Fruit fly (Drosophila melanogaster): Measurements from ENCODE around the gene Brr2.

Gene Brr2

DNA sequence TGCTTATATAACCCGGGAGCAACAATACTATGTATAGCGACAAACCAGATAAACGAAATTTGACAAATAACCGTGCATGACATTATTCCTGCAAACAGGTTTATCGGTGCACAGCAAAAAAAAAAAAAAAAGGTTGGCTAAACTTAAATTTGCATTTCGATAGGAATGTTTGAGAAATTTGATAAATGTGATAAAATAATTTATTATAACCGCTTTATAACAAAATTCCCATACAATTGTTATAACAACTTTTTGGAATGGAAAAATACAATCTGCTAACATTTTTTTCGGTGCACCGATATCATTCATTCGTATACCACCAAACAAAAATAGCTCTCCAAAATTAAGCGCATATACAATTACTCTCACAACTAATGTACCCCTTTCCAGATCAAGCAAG is 9.9 kb upstream of the Brr2 start (continued):
- TF ChIP-seq Dek (tag; optimal IDR thresholded peaks at IDR 0.05): no peak
- TF ChIP-seq TFAM (GFP tag; optimal IDR thresholded peaks at IDR 0.05): no peak
- peak; percentile 45; the same call in 1 of the 2 replicates for TF ChIP-seq CG4404 (GFP tag; IDR thresholded peaks at IDR 0.05)
- peak; percentile 71 for TF ChIP-seq CG17359 (tag; optimal IDR thresholded peaks at IDR 0.05)
- no peak for TF ChIP-seq lola (GFP tag; optimal IDR thresholded peaks at IDR 0.05)
- peak; percentile 63 for TF ChIP-seq CG2120 (GFP tag; optimal IDR thresholded peaks at IDR 0.05)
- TF ChIP-seq CG15011 (GFP tag; optimal IDR thresholded peaks at IDR 0.05): no peak
- TF ChIP-seq dm (GFP tag; optimal IDR thresholded peaks at IDR 0.05): no peak
- TF ChIP-seq Tbp (GFP tag; optimal IDR thresholded peaks at IDR 0.05): no peak
- TF ChIP-seq NK7.1 (GFP tag; optimal IDR thresholded peaks at IDR 0.05): peak; percentile 8
- TF ChIP-seq fd64A (GFP tag; optimal IDR thresholded peaks at IDR 0.05): no peak
- TF ChIP-seq CG3281 (GFP tag; optimal IDR thresholded peaks at IDR 0.05): peak; percentile 35
- peak; percentile 74 for TF ChIP-seq lab (GFP tag; optimal IDR thresholded peaks at IDR 0.05)
- peak; percentile 82 for TF ChIP-seq CG31441 (GFP tag; IDR thresholded peaks at IDR 0.05)
- TF ChIP-seq dimm (GFP tag; IDR thresholded peaks at IDR 0.05): no peak
- no peak for TF ChIP-seq hb (GFP tag; IDR thresholded peaks at IDR 0.05; ENCODE audit: partially characterized antibody)
- TF ChIP-seq CG5245 (GFP tag; optimal IDR thresholded peaks at IDR 0.05): peak; percentile 32
- TF ChIP-seq stwl (tag; optimal IDR thresholded peaks at IDR 0.05): no peak
- TF ChIP-seq fu2 (GFP tag; optimal IDR thresholded peaks at IDR 0.05): no peak
- no peak for TF ChIP-seq mld (GFP tag; IDR thresholded peaks at IDR 0.05; ENCODE audit: partially characterized antibody)
- TF ChIP-seq CG33213 (GFP tag; optimal IDR thresholded peaks at IDR 0.05): no peak
- TF ChIP-seq amos (GFP tag; IDR thresholded peaks at IDR 0.05; ENCODE audit: partially characterized antibody): no peak
- TF ChIP-seq chif (GFP tag; optimal IDR thresholded peaks at IDR 0.05): peak in 1 of 2 experiments; percentile 12
- peak; percentile 52; the same call in 1 of the 2 replicates for TF ChIP-seq klu (GFP tag; IDR thresholded peaks at IDR 0.05)
- TF ChIP-seq sna (GFP tag; IDR thresholded peaks at IDR 0.05; ENCODE audit: partially characterized antibody): no peak
- no peak for TF ChIP-seq jumu (GFP tag; optimal IDR thresholded peaks at IDR 0.05)
- TF ChIP-seq CG7357 (GFP tag; IDR thresholded peaks at IDR 0.05): peak; percentile 59; the same call in 2 of the 3 replicates
- no peak for TF ChIP-seq CG9437 (GFP tag; optimal IDR thresholded peaks at IDR 0.05)
- no peak; the same call in 1 of the 2 replicates for TF ChIP-seq NFAT (GFP tag; IDR thresholded peaks at IDR 0.05)
- no peak for TF ChIP-seq CG10462 (GFP tag; optimal IDR thresholded peaks at IDR 0.05)
- no peak for TF ChIP-seq CG12155 (GFP tag; optimal IDR thresholded peaks at IDR 0.05)
- TF ChIP-seq CG12942 (GFP tag; optimal IDR thresholded peaks at IDR 0.05): no peak
- peak; percentile 39 for TF ChIP-seq bcd (GFP tag; optimal IDR thresholded peaks at IDR 0.05)
- TF ChIP-seq bsh (GFP tag; optimal IDR thresholded peaks at IDR 0.05): peak in 1 of 2 experiments; percentile 36
- TF ChIP-seq CG18764 (GFP tag; optimal IDR thresholded peaks at IDR 0.05): peak; percentile 10
- TF ChIP-seq CG8290 (GFP tag; optimal IDR thresholded peaks at IDR 0.05): no peak
- TF ChIP-seq CG8290 (tag; optimal IDR thresholded peaks at IDR 0.05): no peak
- no peak for TF ChIP-seq CG6175 (GFP tag; IDR thresholded peaks at IDR 0.05)
- TF ChIP-seq slou (GFP tag; optimal IDR thresholded peaks at IDR 0.05): no peak
- peak; percentile 49 for TF ChIP-seq HHEX (GFP tag; optimal IDR thresholded peaks at IDR 0.05)
- no peak for TF ChIP-seq da (GFP tag; optimal IDR thresholded peaks at IDR 0.05)
- no peak for TF ChIP-seq HLHmδ (GFP tag; optimal IDR thresholded peaks at IDR 0.05)
- TF ChIP-seq Deaf1 (tag; optimal IDR thresholded peaks at IDR 0.05): peak; percentile 15
- no peak for TF ChIP-seq ac (GFP tag; optimal IDR thresholded peaks at IDR 0.05)
- TF ChIP-seq CG6254 (GFP tag; optimal IDR thresholded peaks at IDR 0.05): no peak
- no peak for TF ChIP-seq az2 (GFP tag; optimal IDR thresholded peaks at IDR 0.05)
- no peak for TF ChIP-seq ftz-f1 (GFP tag; optimal IDR thresholded peaks at IDR 0.05)
- peak; percentile 73 for TF ChIP-seq Xrp1 (GFP tag; IDR thresholded peaks at IDR 0.05)
- TF ChIP-seq Ssrp (tag; optimal IDR thresholded peaks at IDR 0.05): no peak
- TF ChIP-seq bbx (GFP tag; IDR thresholded peaks at IDR 0.05; ENCODE audit: partially characterized antibody): no peak
- TF ChIP-seq Nf-YB (GFP tag; optimal IDR thresholded peaks at IDR 0.05): no peak
